3 fruit fly cellular contexts compared by ENCODE assay signal in the genomic region with DNA sequence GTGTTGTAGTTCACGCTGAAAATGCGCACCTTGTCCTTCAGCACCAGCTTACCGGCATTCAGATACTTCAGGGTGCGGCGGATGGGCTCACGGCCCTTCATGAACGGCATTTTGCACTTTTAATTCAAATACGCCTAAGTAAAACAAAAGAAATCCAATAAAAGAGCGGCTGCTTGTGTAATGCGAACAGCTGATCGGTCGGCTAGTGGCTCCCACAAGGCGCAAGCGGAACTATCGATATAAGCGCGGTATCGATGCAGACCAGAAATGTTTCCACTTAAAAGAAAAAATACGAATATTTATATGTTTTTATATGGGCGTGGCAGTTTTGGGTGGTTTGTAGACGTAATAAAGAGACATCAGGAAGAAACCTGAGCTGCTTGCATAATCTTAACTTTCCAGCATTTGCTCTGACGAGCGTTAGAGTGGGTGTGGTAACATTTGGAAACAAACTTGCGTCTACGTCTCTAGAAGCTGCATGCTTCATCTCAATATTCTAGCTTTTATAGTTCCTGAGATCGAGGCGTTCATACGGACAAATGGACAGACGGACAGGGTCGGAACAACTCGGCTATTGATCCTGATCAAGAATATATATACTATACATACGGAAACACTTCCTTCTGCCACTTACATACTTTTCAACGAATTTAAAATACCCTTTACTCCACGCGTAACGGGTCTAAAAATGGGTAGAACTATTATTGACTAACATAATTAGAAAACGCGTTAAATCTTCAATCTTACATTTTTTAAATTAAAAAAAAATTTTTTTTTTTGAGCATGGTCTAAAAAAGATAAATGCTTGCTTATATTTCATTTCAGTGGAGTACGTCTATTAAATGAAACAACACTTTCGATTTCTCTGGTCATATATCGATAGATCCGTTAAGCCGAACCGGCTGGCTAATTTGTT.
TF ChIP-seq lines count a peak whose summit lies in the region.

A gene (minus strand): TSS at position 199 of the 916 bp plus-strand sequence.
A gene (plus strand): TSS at position 894 of the 916 bp plus-strand sequence.

TF ChIP-seq in whole organism, embryonic, 481 proteins besides CTCF, POLR2A, EP300 and RAD21 (continued from another document and continues in another):
- TF ChIP-seq CG8281 (tag; optimal IDR thresholded peaks at IDR 0.05; lab: Kevin White, UChicago), result no peak
- TF ChIP-seq CG3065 (GFP tag; optimal IDR thresholded peaks at IDR 0.05; lab: Kevin White, UChicago), result no peak
- TF ChIP-seq Meics (GFP tag; optimal IDR thresholded peaks at IDR 0.05; lab: Kevin White, UChicago), result peak; percentile 32
- peak; percentile 58 for TF ChIP-seq CG32532 (GFP tag; IDR thresholded peaks at IDR 0.05; lab: Robert Waterston, UW)
- no peak for TF ChIP-seq CG2889 (GFP tag; IDR thresholded peaks at IDR 0.05; lab: Robert Waterston, UW)
- no peak for TF ChIP-seq PHDP (tag; optimal IDR thresholded peaks at IDR 0.05; lab: Kevin White, UChicago)
- peak; percentile 63 for TF ChIP-seq row (GFP tag; IDR thresholded peaks at IDR 0.05; lab: Robert Waterston, UW)
- TF ChIP-seq CG7786 (GFP tag; optimal IDR thresholded peaks at IDR 0.05; lab: Kevin White, UChicago), result peak; percentile 18
- no peak for TF ChIP-seq prd (optimal IDR thresholded peaks at IDR 0.05; lab: Kevin White, UChicago)
- TF ChIP-seq prd (GFP tag; IDR thresholded peaks at IDR 0.05; lab: Robert Waterston, UW), result peak; percentile 58
- TF ChIP-seq CG14050 (GFP tag; IDR thresholded peaks at IDR 0.05; lab: Robert Waterston, UW), result no peak
- peak; percentile 55 for TF ChIP-seq CG1602 (GFP tag; optimal IDR thresholded peaks at IDR 0.05; lab: Kevin White, UChicago)
- TF ChIP-seq CG8478 (optimal IDR thresholded peaks at IDR 0.05; lab: Kevin White, UChicago), result no peak
- TF ChIP-seq CG15696 (tag; optimal IDR thresholded peaks at IDR 0.05; lab: Kevin White, UChicago), result peak; percentile 6
- TF ChIP-seq CG7839 (tag; optimal IDR thresholded peaks at IDR 0.05; lab: Kevin White, UChicago), result peak; percentile 50
- no peak for TF ChIP-seq CG6175 (GFP tag; IDR thresholded peaks at IDR 0.05; lab: Robert Waterston, UW)
- TF ChIP-seq her (GFP tag; optimal IDR thresholded peaks at IDR 0.05; lab: Kevin White, UChicago), result no peak
- peak; percentile 19 for TF ChIP-seq CG12155 (GFP tag; optimal IDR thresholded peaks at IDR 0.05; lab: Kevin White, UChicago)
- peak; percentile 37; the same call in 1 of the 2 replicates for TF ChIP-seq CG9215 (GFP tag; IDR thresholded peaks at IDR 0.05; lab: Robert Waterston, UW)
- TF ChIP-seq Sin3A (optimal IDR thresholded peaks at IDR 0.05; lab: Kevin White, UChicago), result peak; percentile 15
- no peak for TF ChIP-seq CG15011 (GFP tag; optimal IDR thresholded peaks at IDR 0.05; lab: Kevin White, UChicago)
- no peak for TF ChIP-seq CG8359 (GFP tag; optimal IDR thresholded peaks at IDR 0.05; lab: Kevin White, UChicago; ENCODE audit: borderline replicate concordance)
- peak; percentile 29; the same call in 2 of the 3 replicates for TF ChIP-seq CG34422 (GFP tag; IDR thresholded peaks at IDR 0.05; lab: Robert Waterston, UW)
- TF ChIP-seq E2f1 (GFP tag; IDR thresholded peaks at IDR 0.05; lab: Robert Waterston, UW), result no peak
- TF ChIP-seq dmrt99B (tag; optimal IDR thresholded peaks at IDR 0.05; lab: Kevin White, UChicago), result no peak
- TF ChIP-seq grn (GFP tag; optimal IDR thresholded peaks at IDR 0.05; lab: Kevin White, UChicago), result no peak
- peak; percentile 10 for TF ChIP-seq CG10543 (GFP tag; optimal IDR thresholded peaks at IDR 0.05; lab: Kevin White, UChicago)
- no peak for TF ChIP-seq CG5180 (GFP tag; optimal IDR thresholded peaks at IDR 0.05; lab: Kevin White, UChicago)
- peak; percentile 61; the same call in 1 of the 2 replicates for TF ChIP-seq bbx (GFP tag; IDR thresholded peaks at IDR 0.05; lab: Robert Waterston, UW; ENCODE audit: partially characterized antibody)
- TF ChIP-seq pros (GFP tag; optimal IDR thresholded peaks at IDR 0.05; lab: Kevin White, UChicago), result no peak
- TF ChIP-seq CG13775 (GFP tag; optimal IDR thresholded peaks at IDR 0.05; lab: Kevin White, UChicago), result peak; percentile 32
- TF ChIP-seq mam (GFP tag; optimal IDR thresholded peaks at IDR 0.05; lab: Kevin White, UChicago), result peak; percentile 24
- TF ChIP-seq B-H1 (GFP tag; IDR thresholded peaks at IDR 0.05; lab: Robert Waterston, UW), result no peak
- no peak for TF ChIP-seq CG7271 (tag; optimal IDR thresholded peaks at IDR 0.05; lab: Kevin White, UChicago)
- TF ChIP-seq CkIIα-i1 (GFP tag; IDR thresholded peaks at IDR 0.05; lab: Robert Waterston, UW), result no peak
- TF ChIP-seq Hr51 (GFP tag; optimal IDR thresholded peaks at IDR 0.05; lab: Kevin White, UChicago), result peak in 1 of 2 experiments; percentile 22
- TF ChIP-seq esg (GFP tag; conservative IDR thresholded peaks at IDR 0.05; lab: Robert Waterston, UW), result peak; percentile 45; the same call in 1 of the 2 replicates
- TF ChIP-seq seq (GFP tag; IDR thresholded peaks at IDR 0.05; lab: Robert Waterston, UW), result no peak
- no peak for TF ChIP-seq org-1 (GFP tag; optimal IDR thresholded peaks at IDR 0.05; lab: Kevin White, UChicago)
- peak; percentile 23; the same call in 1 of the 2 replicates for TF ChIP-seq sob (GFP tag; IDR thresholded peaks at IDR 0.05; lab: Robert Waterston, UW)

TF ChIP-seq in whole organism, prepupa, 60 proteins besides CTCF, POLR2A, EP300 and RAD21 (continued from another document):
- TF ChIP-seq salr (GFP tag; optimal IDR thresholded peaks at IDR 0.05; lab: Kevin White, UChicago) (peak in 1 of 2 experiments; percentile 43), net (GFP tag; optimal IDR thresholded peaks at IDR 0.05; lab: Kevin White, UChicago) (no peak), Hr4 (GFP tag; optimal IDR thresholded peaks at IDR 0.05; lab: Kevin White, UChicago) (peak; percentile 52), Gug (GFP tag; IDR thresholded peaks at IDR 0.05; lab: Robert Waterston, UW) (0 out of 2 replicates have a peak, but pooled peaks have one; percentile 31), Eip78C (GFP tag; lab: Kevin White, UChicago) (peak; percentile 68), esn (GFP tag; optimal IDR thresholded peaks at IDR 0.05; lab: Kevin White, UChicago) (peak; percentile 48), CG6163 (GFP tag; IDR thresholded peaks at IDR 0.05; lab: Robert Waterston, UW) (0 out of 3 replicates have a peak, but pooled peaks have one; percentile 48), cyc (GFP tag; optimal IDR thresholded peaks at IDR 0.05; lab: Kevin White, UChicago) (peak; percentile 53), CG34406 (GFP tag; optimal IDR thresholded peaks at IDR 0.05; lab: Kevin White, UChicago) (peak; percentile 22), CG8119 (GFP tag; IDR thresholded peaks at IDR 0.05; lab: Robert Waterston, UW) (peak; percentile 32; the same call in 1 of the 3 replicates), Ets96B (tag; optimal IDR thresholded peaks at IDR 0.05; lab: Kevin White, UChicago) (peak; percentile 23), Blimp-1 (GFP tag; optimal IDR thresholded peaks at IDR 0.05; lab: Kevin White, UChicago) (peak; percentile 60), CG10631 (GFP tag; optimal IDR thresholded peaks at IDR 0.05; lab: Kevin White, UChicago) (peak; percentile 64), lz (GFP tag; optimal IDR thresholded peaks at IDR 0.05; lab: Kevin White, UChicago) (peak; percentile 46), CG4318 (GFP tag; optimal IDR thresholded peaks at IDR 0.05; lab: Kevin White, UChicago) (peak; percentile 52), Eip75B (GFP tag; optimal IDR thresholded peaks at IDR 0.05; lab: Kevin White, UChicago) (peak; percentile 18), CG6808 (GFP tag; optimal IDR thresholded peaks at IDR 0.05; lab: Kevin White, UChicago) (no peak), fd59A (GFP tag; optimal IDR thresholded peaks at IDR 0.05; lab: Kevin White, UChicago) (peak; percentile 24), CG15336 (GFP tag; IDR thresholded peaks at IDR 0.05; lab: Robert Waterston, UW) (peak; percentile 36), CG7368 (GFP tag; optimal IDR thresholded peaks at IDR 0.05; lab: Kevin White, UChicago) (no peak), pdm3 (GFP tag; optimal IDR thresholded peaks at IDR 0.05; lab: Kevin White, UChicago) (peak; percentile 44), topi (GFP tag; optimal IDR thresholded peaks at IDR 0.05; lab: Kevin White, UChicago) (peak; percentile 45), Met (GFP tag; optimal IDR thresholded peaks at IDR 0.05; lab: Kevin White, UChicago) (peak; percentile 29), CG16779 (tag; optimal IDR thresholded peaks at IDR 0.05; lab: Kevin White, UChicago) (no peak), CG31627 (GFP tag; optimal IDR thresholded peaks at IDR 0.05; lab: Kevin White, UChicago) (peak; percentile 43), eg (GFP tag; IDR thresholded peaks at IDR 0.05; lab: Robert Waterston, UW) (peak; percentile 44; the same call in 1 of the 3 replicates), Sox15 (GFP tag; optimal IDR thresholded peaks at IDR 0.05; lab: Kevin White, UChicago) (peak; percentile 37)

TF ChIP-seq in whole organism, pupa, 21 proteins besides CTCF, POLR2A, EP300 and RAD21 (continued from another document):
- 0 out of 3 replicates have a peak, but pooled peaks have one; percentile 39 for TF ChIP-seq fd96Ca (GFP tag; IDR thresholded peaks at IDR 0.05; lab: Robert Waterston, UW)
